Fruit fly (Drosophila melanogaster) whole organism, wandering third instar larva: ENCODE data around the gene CG43354.
A peak's percentile ranks its signal among the peaks of the same experiment; 100 is the strongest.

Experiments used
- Abd-B ChIP-seq: fragments of >200 bp; optimal IDR thresholded peaks from 2 replicates; lab custom pipeline; 2017; ENCODE audit warnings: missing biosample characterization, missing genetic modification characterization
- CG32264 ChIP-seq: fragments of 200-800 bp; sonication (Bioruptor generic); optimal IDR thresholded peaks from 2 replicates; lab custom pipeline; 2016; ENCODE audit warnings: missing biosample characterization, missing genetic modification characterization
- CG9705 ChIP-seq: fragments of 200-800 bp; sonication (Bioruptor generic); optimal IDR thresholded peaks from 2 replicates; lab custom pipeline; 2018; ENCODE audit warnings: missing biosample characterization, mild to moderate bottlenecking, missing genetic modification characterization
- CrebA ChIP-seq: fragments of 200-800 bp; sonication (Bioruptor generic); optimal IDR thresholded peaks from 2 replicates; lab custom pipeline; 2016; ENCODE audit warnings: missing biosample characterization, mild to moderate bottlenecking, missing genetic modification characterization, borderline replicate concordance
- Dfd ChIP-seq: fragments of >200 bp; optimal IDR thresholded peaks from 2 replicates; lab custom pipeline; 2017; ENCODE audit warnings: missing biosample characterization, missing genetic modification characterization
- Dif ChIP-seq: fragments of 200-275, 200-300 bp; sonication (Bioruptor generic); optimal IDR thresholded peaks from 2 replicates; lab custom pipeline; 2018; ENCODE audit warnings: missing biosample characterization, missing genetic modification characterization; ENCODE audit not compliant: partially characterized antibody
- GATAd ChIP-seq: sonication (Bioruptor generic); optimal IDR thresholded peaks from 2 replicates; lab custom pipeline; 2016; ENCODE audit warnings: missing biosample characterization, missing genetic modification characterization
- HLH106 ChIP-seq: fragments of 200-800 bp; optimal IDR thresholded peaks from 3 replicates; lab custom pipeline; 2019; ENCODE audit warnings: missing biosample characterization, mild to moderate bottlenecking, missing genetic modification characterization, moderate library complexity
- Hnf4 ChIP-seq: fragments of 200-800 bp; sonication (Bioruptor generic); optimal IDR thresholded peaks from 2 replicates; lab custom pipeline; 2016; ENCODE audit warnings: missing biosample characterization, mild to moderate bottlenecking, missing genetic modification characterization
- Hr78 ChIP-seq: fragments of >200 bp; optimal IDR thresholded peaks from 2 replicates; lab custom pipeline; 2017; ENCODE audit warnings: missing biosample characterization, missing genetic modification characterization
- Hr83 ChIP-seq: fragments of 200-300 bp; sonication (Bioruptor generic); optimal IDR thresholded peaks from 2 replicates; lab custom pipeline; 2016; ENCODE audit warnings: missing biosample characterization, mild to moderate bottlenecking, missing genetic modification characterization, moderate library complexity; ENCODE audit not compliant: poor library complexity, severe bottlenecking
- Jra ChIP-seq: sonication (Bioruptor generic); optimal IDR thresholded peaks from 2 replicates; lab custom pipeline; 2016; ENCODE audit warnings: missing biosample characterization, missing genetic modification characterization
- Mio ChIP-seq: sonication (Bioruptor generic); optimal IDR thresholded peaks from 2 replicates; lab custom pipeline; 2016; ENCODE audit warnings: missing biosample characterization, missing genetic modification characterization
- Myc ChIP-seq: fragments of >200 bp; optimal IDR thresholded peaks from 2 replicates; lab custom pipeline; 2017
- N ChIP-seq: fragments of >200 bp; optimal IDR thresholded peaks from 2 replicates; lab custom pipeline; 2018; ENCODE audit warnings: missing biosample characterization, missing external identifiers, missing genetic modification characterization
- OdsH ChIP-seq: fragments of 200-800 bp; sonication (Bioruptor generic); optimal IDR thresholded peaks from 2 replicates; lab custom pipeline; 2016; ENCODE audit warnings: missing biosample characterization, mild to moderate bottlenecking, missing genetic modification characterization
- Rel ChIP-seq, 2 experiments: fragments of 200-800 bp; sonication (Bioruptor generic) in 1 of 2; optimal IDR thresholded peaks; 2 replicates in 1 of 2; 3 replicates in 1 of 2; lab custom pipeline; 2016 to 2019; ENCODE audit warnings: mild to moderate bottlenecking in 2 of 2, missing biosample characterization in 2 of 2, missing genetic modification characterization in 2 of 2, moderate library complexity in 1 of 2
- Sp1 ChIP-seq: fragments of 200-800 bp; sonication (Bioruptor generic); optimal IDR thresholded peaks from 3 replicates; lab custom pipeline; 2019; ENCODE audit warnings: missing biosample characterization, mild to moderate bottlenecking, missing genetic modification characterization, moderate library complexity
- Vsx2 ChIP-seq: fragments of 200-300, 225-300 bp; sonication (Bioruptor generic); optimal IDR thresholded peaks from 2 replicates; lab custom pipeline; 2018; ENCODE audit warnings: missing biosample characterization, missing genetic modification characterization; ENCODE audit not compliant: partially characterized antibody
- br ChIP-seq: fragments of 200-800 bp; sonication (Bioruptor generic); optimal IDR thresholded peaks from 2 replicates; lab custom pipeline; 2016; ENCODE audit warnings: missing biosample characterization, missing genetic modification characterization
- brk ChIP-seq: fragments of 200-800 bp; sonication (Bioruptor generic); optimal IDR thresholded peaks from 2 replicates; lab custom pipeline; 2016; ENCODE audit warnings: missing biosample characterization, mild to moderate bottlenecking, missing genetic modification characterization
- dl ChIP-seq, 2 experiments: fragments of 175-275, 200-275 bp in 1 of 2; fragments of 200-275 bp in 1 of 2; sonication (Bioruptor generic); optimal IDR thresholded peaks; lab custom pipeline; 2018; ENCODE audit warnings: mild to moderate bottlenecking in 2 of 2, missing biosample characterization in 2 of 2, missing genetic modification characterization in 2 of 2, moderate library complexity in 2 of 2; ENCODE audit not compliant: partially characterized antibody in 2 of 2, insufficient read depth in 1 of 2
- dmrt93B ChIP-seq: fragments of 200-800 bp; sonication (Bioruptor generic); optimal IDR thresholded peaks from 2 replicates; lab custom pipeline; 2018; ENCODE audit warnings: missing biosample characterization, mild to moderate bottlenecking, missing genetic modification characterization
- dsf ChIP-seq: sonication (Bioruptor generic); optimal IDR thresholded peaks from 2 replicates; lab custom pipeline; 2016; ENCODE audit warnings: missing biosample characterization, missing genetic modification characterization, borderline replicate concordance
- ey ChIP-seq: fragments of 200-800 bp; sonication (Bioruptor generic); optimal IDR thresholded peaks from 2 replicates; lab custom pipeline; 2016; ENCODE audit warnings: missing biosample characterization, missing genetic modification characterization
- foxo ChIP-seq, 2 experiments: fragments of 200-800 bp; sonication (Bioruptor generic); optimal IDR thresholded peaks; 2 replicates in 1 of 2; 3 replicates in 1 of 2; lab custom pipeline; 2016 to 2017; ENCODE audit warnings: missing biosample characterization in 2 of 2, missing genetic modification characterization in 2 of 2
- fru ChIP-seq: fragments of 200-800 bp; sonication (Bioruptor generic); optimal IDR thresholded peaks from 3 replicates; lab custom pipeline; 2016; ENCODE audit warnings: missing biosample characterization, mild to moderate bottlenecking, missing genetic modification characterization
- h ChIP-seq: fragments of 200-800 bp; sonication (Bioruptor generic); optimal IDR thresholded peaks from 3 replicates; lab custom pipeline; 2016; ENCODE audit warnings: missing biosample characterization, mild to moderate bottlenecking, missing genetic modification characterization
- jim ChIP-seq: fragments of 175-275, 200-325 bp; sonication (Bioruptor generic); optimal IDR thresholded peaks from 2 replicates; lab custom pipeline; 2016; ENCODE audit warnings: missing biosample characterization, mild to moderate bottlenecking, missing genetic modification characterization
- lola ChIP-seq: fragments of >200 bp; optimal IDR thresholded peaks from 2 replicates; lab custom pipeline; 2017; ENCODE audit warnings: missing biosample characterization, missing genetic modification characterization
- pan ChIP-seq: fragments of >200 bp; optimal IDR thresholded peaks from 2 replicates; lab custom pipeline; 2017
- psq ChIP-seq: fragments of 200-800 bp; sonication (Bioruptor generic); optimal IDR thresholded peaks from 3 replicates; lab custom pipeline; 2017; ENCODE audit warnings: missing biosample characterization, mild to moderate bottlenecking, missing genetic modification characterization, moderate library complexity
- rgr ChIP-seq: fragments of 200-800 bp; sonication (Bioruptor generic); optimal IDR thresholded peaks from 3 replicates; lab custom pipeline; 2016; ENCODE audit warnings: missing biosample characterization, mild to moderate bottlenecking, missing genetic modification characterization
- sage ChIP-seq: fragments of 200-800 bp; sonication (Bioruptor generic); optimal IDR thresholded peaks from 2 replicates; lab custom pipeline; 2016; ENCODE audit warnings: missing biosample characterization, mild to moderate bottlenecking, missing genetic modification characterization
- sv ChIP-seq: fragments of 200-800 bp; sonication (Bioruptor generic); optimal IDR thresholded peaks from 3 replicates; lab custom pipeline; 2016; ENCODE audit warnings: missing biosample characterization, missing genetic modification characterization
- tai ChIP-seq: sonication (Bioruptor generic); optimal IDR thresholded peaks from 2 replicates; lab custom pipeline; 2016; ENCODE audit warnings: missing biosample characterization, missing genetic modification characterization
- usp ChIP-seq: fragments of >200 bp; optimal IDR thresholded peaks from 2 replicates; lab custom pipeline; 2017; ENCODE audit warnings: missing biosample characterization, missing genetic modification characterization
- woc ChIP-seq: sonication (Bioruptor generic); optimal IDR thresholded peaks from 2 replicates; lab custom pipeline; 2016; ENCODE audit warnings: missing biosample characterization, mild to moderate bottlenecking, missing genetic modification characterization

Gene CG43354

dm6 chr2L:18309346-18309745, at the start of gene CG43354:
CG43354 (minus strand) TSS chr2L:18309446.
- TF ChIP-seq Mio = no peak
- TF ChIP-seq Sp1 = no peak
- TF ChIP-seq Dfd (GFP tag; lab: Kevin White, UChicago) = no peak
- TF ChIP-seq foxo (GFP tag; optimal IDR thresholded peaks at IDR 0.05; lab: Kevin White, UChicago) = no peak
- no peak for TF ChIP-seq CG9705

- no peak for TF ChIP-seq dmrt93B (GFP tag; lab: Kevin White, UChicago)
- no peak for TF ChIP-seq lola (GFP tag; lab: Kevin White, UChicago)
- no peak for TF ChIP-seq dsf (GFP tag; lab: Kevin White, UChicago)
- no peak for TF ChIP-seq fru (GFP tag; lab: Kevin White, UChicago)
- TF ChIP-seq woc (GFP tag; lab: Kevin White, UChicago) = no peak
- no peak for TF ChIP-seq Dif (GFP tag; lab: Kevin White, UChicago)
- TF ChIP-seq Hnf4 = no peak
Observed at dm6 chr2L:18358928-18359327, 49.7 kb upstream of the CG43354 start, which contains the start of gene Acp36DE. Acp36DE (minus strand) TSS chr2L:18359028.

- no peak for TF ChIP-seq OdsH (GFP tag; lab: Kevin White, UChicago)
- TF ChIP-seq dl (GFP tag; optimal IDR thresholded peaks at IDR 0.05; lab: Kevin White, UChicago; ENCODE audit: insufficient read depth in 1 of 2, partially characterized antibody in 2 of 2) = no peak
- TF ChIP-seq, all 38 proteins: peak for 0
Observed at dm6 chr2L:18358032-18358431, 48.8 kb upstream of the CG43354 start.

- TF ChIP-seq Dfd (GFP tag; lab: Kevin White, UChicago) = no peak
- no peak for TF ChIP-seq GATAd (GFP tag; lab: Kevin White, UChicago)
- TF ChIP-seq brk = no peak
- no peak for TF ChIP-seq pan (lab: Kevin White, UChicago)
- TF ChIP-seq Hr83 (GFP tag; lab: Kevin White, UChicago) = no peak
- no peak for TF ChIP-seq dsf (GFP tag; lab: Kevin White, UChicago)
- TF ChIP-seq rgr = no peak
Observed at dm6 chr2L:18355550-18355949, 46.3 kb upstream of the CG43354 start.

- TF ChIP-seq dl (GFP tag; optimal IDR thresholded peaks at IDR 0.05; lab: Kevin White, UChicago; ENCODE audit: insufficient read depth in 1 of 2, partially characterized antibody in 2 of 2) (no peak), CrebA (no peak), pan (lab: Kevin White, UChicago) (no peak), tai (GFP tag; lab: Kevin White, UChicago) (no peak), rgr (peak; percentile 49), N (GFP tag; lab: Kevin White, UChicago) (no peak), HLH106 (peak; percentile 41), fru (GFP tag; lab: Kevin White, UChicago) (peak; percentile 52), Sp1 (peak; percentile 48), CG9705 (no peak), Dif (GFP tag; lab: Kevin White, UChicago) (no peak), h (peak; percentile 59), Hr83 (GFP tag; lab: Kevin White, UChicago) (no peak), woc (GFP tag; lab: Kevin White, UChicago) (peak; percentile 41), psq (GFP tag; lab: Kevin White, UChicago) (peak; percentile 50), Jra (GFP tag; lab: Kevin White, UChicago) (no peak), dmrt93B (GFP tag; lab: Kevin White, UChicago) (peak; percentile 35), Myc (no peak), Mio (no peak), lola (GFP tag; lab: Kevin White, UChicago) (no peak), jim (no peak), br (GFP tag; lab: Kevin White, UChicago) (peak; percentile 15), ey (GFP tag; lab: Kevin White, UChicago) (peak; percentile 41), CG32264 (no peak), Dfd (GFP tag; lab: Kevin White, UChicago) (no peak), Rel (GFP tag; optimal IDR thresholded peaks at IDR 0.05; lab: Kevin White, UChicago) (no peak), Rel (tag; optimal IDR thresholded peaks at IDR 0.05; lab: Kevin White, UChicago) (no peak), Abd-B (GFP tag; lab: Kevin White, UChicago) (no peak), Hnf4 (no peak), Vsx2 (GFP tag; lab: Kevin White, UChicago) (no peak), Hr78 (GFP tag; lab: Kevin White, UChicago) (no peak), brk (no peak), sv (GFP tag; lab: Kevin White, UChicago) (no peak), OdsH (GFP tag; lab: Kevin White, UChicago) (peak; percentile 40), foxo (GFP tag; optimal IDR thresholded peaks at IDR 0.05; lab: Kevin White, UChicago) (peak in 1 of 2 experiments; percentile 44), dsf (GFP tag; lab: Kevin White, UChicago) (no peak), usp (GFP tag; lab: Kevin White, UChicago) (no peak), GATAd (GFP tag; lab: Kevin White, UChicago) (no peak), sage (GFP tag; lab: Kevin White, UChicago) (no peak)
Observed at dm6 chr2L:18352808-18353207, 43.6 kb upstream of the CG43354 start.
